Worm (Caenorhabditis elegans) whole organism, L4 larva: ENCODE measurements around the gene B0280.11.

Experiments
- F10B5.3 ChIP-seq: sonication (generic microtip); optimal IDR thresholded peaks from 2 replicates; lab custom pipeline; 2016; ENCODE audit warnings: mild to moderate bottlenecking, missing genetic modification characterization, missing compliant biosample characterization
- F37D6.2 ChIP-seq: sonication (generic microtip); optimal IDR thresholded peaks from 2 replicates; lab custom pipeline; 2016; ENCODE audit warnings: mild to moderate bottlenecking, missing genetic modification characterization, missing compliant biosample characterization
- F49E8.2 ChIP-seq: sonication (generic microtip); optimal IDR thresholded peaks from 2 replicates; lab custom pipeline; 2016; ENCODE audit warnings: missing compliant biosample characterization, mild to moderate bottlenecking, missing genetic modification characterization, borderline replicate concordance
- R02D3.7 ChIP-seq: fragments of 150-350 bp; sonication (generic microtip); optimal IDR thresholded peaks from 3 replicates; lab custom pipeline; 2014; ENCODE audit warnings: missing biosample characterization, missing genetic modification characterization
- T20F7.1 ChIP-seq: fragments of 200-800 bp; sonication (Bioruptor generic); optimal IDR thresholded peaks from 2 replicates; lab custom pipeline; 2018; ENCODE audit warnings: mild to moderate bottlenecking, missing genetic modification characterization, missing compliant biosample characterization
- T26A8.4 ChIP-seq: fragments of 200-800 bp; sonication (Bioruptor generic); IDR thresholded peaks from 2 replicates; pipeline ENCODE4 v1.3.6; 2022; ENCODE audit warnings: missing genetic modification characterization, missing compliant biosample characterization
- Y105C5A.15 ChIP-seq: fragments of 200-800 bp; sonication (Bioruptor generic); IDR thresholded peaks from 2 replicates; pipeline ENCODE4 v1.3.6; 2022; ENCODE audit warnings: missing genetic modification characterization, missing compliant biosample characterization
- Y75B8A.6 ChIP-seq: fragments of 200-800 bp; sonication (Bioruptor generic); IDR thresholded peaks from 2 replicates; pipeline ENCODE4 v1.3.6; 2022; ENCODE audit warnings: missing genetic modification reagents, missing genetic modification characterization, missing compliant biosample characterization
- ZK546.5 ChIP-seq, 2 experiments: sonication (generic microtip); optimal IDR thresholded peaks; 2 replicates each; lab custom pipeline; 2017; ENCODE audit warnings: missing biosample characterization in 2 of 2, missing genetic modification characterization in 2 of 2
- aha-1 ChIP-seq: fragments of 150-350 bp; peaks from one replicate; lab custom pipeline; 2014; ENCODE audit warnings: missing biosample characterization, missing genetic modification characterization
- ama-1 ChIP-seq: fragments of 150-350 bp; optimal IDR thresholded peaks from 2 replicates; lab custom pipeline; 2014; ENCODE audit warnings: inconsistent platforms, mixed read lengths
- ceh-20 ChIP-seq: fragments of 200-800 bp; sonication (Bioruptor generic); IDR thresholded peaks from 2 replicates; pipeline ENCODE4 v1.3.6; 2022; ENCODE audit warnings: missing genetic modification reagents, missing genetic modification characterization, missing compliant biosample characterization
- ceh-28 ChIP-seq: fragments of 150-350 bp; optimal IDR thresholded peaks from 2 replicates; lab custom pipeline; 2014; ENCODE audit warnings: missing biosample characterization, missing genetic modification reagents, missing genetic modification characterization
- ceh-44 ChIP-seq: fragments of 200-800 bp; sonication (Bioruptor generic); IDR thresholded peaks from 2 replicates; pipeline ENCODE4 v1.3.6; 2022; ENCODE audit warnings: missing genetic modification reagents, missing genetic modification characterization, missing compliant biosample characterization
- ceh-62 ChIP-seq: sonication (generic microtip); optimal IDR thresholded peaks from 2 replicates; lab custom pipeline; 2017; ENCODE audit warnings: missing biosample characterization, missing genetic modification characterization
- cey-2 ChIP-seq: sonication (generic microtip); optimal IDR thresholded peaks from 3 replicates; lab custom pipeline; 2017; ENCODE audit warnings: missing genetic modification characterization, mild to moderate bottlenecking, missing compliant biosample characterization, antibody characterized with exemption, borderline replicate concordance; ENCODE audit not compliant: insufficient read depth
- daf-16 ChIP-seq, 3 experiments: sonication (generic microtip); optimal IDR thresholded peaks; 2 replicates each; lab custom pipeline; 2016 to 2017; ENCODE audit warnings: missing genetic modification characterization in 3 of 3, missing genetic modification reagents in 3 of 3, mild to moderate bottlenecking in 2 of 3, missing compliant biosample characterization in 2 of 3, missing biosample characterization in 1 of 3, moderate library complexity in 1 of 3
- daf-19 ChIP-seq: fragments of 200-800 bp; sonication (Bioruptor generic); conservative IDR thresholded peaks from 2 replicates; pipeline ENCODE4 v1.3.6; 2022; ENCODE audit warnings: missing genetic modification characterization, missing compliant biosample characterization
- daf-8 ChIP-seq: fragments of 200-800 bp; sonication (Bioruptor generic); IDR thresholded peaks from 2 replicates; pipeline ENCODE4 v1.3.6; 2022; ENCODE audit warnings: missing genetic modification characterization, missing compliant biosample characterization
- dve-1 ChIP-seq: sonication (generic microtip); optimal IDR thresholded peaks from 2 replicates; lab custom pipeline; 2017; ENCODE audit warnings: antibody characterized with exemption, mild to moderate bottlenecking, missing genetic modification characterization, missing compliant biosample characterization; ENCODE audit not compliant: insufficient read depth
- egl-27 ChIP-seq: sonication (generic microtip); optimal IDR thresholded peaks from 3 replicates; lab custom pipeline; 2017; ENCODE audit warnings: missing biosample characterization, missing genetic modification reagents, missing genetic modification characterization
- hlh-11 ChIP-seq: fragments of 200-800 bp; sonication (Bioruptor generic); optimal IDR thresholded peaks from 2 replicates; lab custom pipeline; 2018; ENCODE audit warnings: mild to moderate bottlenecking, missing genetic modification characterization, missing compliant biosample characterization
- hmg-1.1 ChIP-seq: fragments of 200-800 bp; sonication (Bioruptor generic); IDR thresholded peaks from 2 replicates; pipeline ENCODE4 v1.3.6; 2022; ENCODE audit warnings: missing genetic modification reagents, missing genetic modification characterization, missing compliant biosample characterization
- jun-1 ChIP-seq: fragments of 150-350 bp; optimal IDR thresholded peaks from 2 replicates; lab custom pipeline; 2014; ENCODE audit warnings: missing biosample characterization, missing genetic modification reagents, missing genetic modification characterization
- lin-39 ChIP-seq: fragments of 150-350 bp; optimal IDR thresholded peaks from 2 replicates; lab custom pipeline; 2014; ENCODE audit warnings: missing biosample characterization, missing genetic modification reagents, missing genetic modification characterization
- lir-3 ChIP-seq: sonication (generic microtip); optimal IDR thresholded peaks from 2 replicates; lab custom pipeline; 2016; ENCODE audit warnings: mild to moderate bottlenecking, missing genetic modification characterization, missing compliant biosample characterization
- lsy-2 ChIP-seq, 2 experiments: fragments of 150-350 bp in 1 of 2; sonication (generic microtip) in 1 of 2; optimal IDR thresholded peaks; 2 replicates each; lab custom pipeline; 2014 to 2017; ENCODE audit warnings: missing biosample characterization in 2 of 2, missing genetic modification characterization in 2 of 2
- madf-5 ChIP-seq, 2 experiments: fragments of 200-800 bp; sonication (Bioruptor generic); IDR thresholded peaks; 2 replicates each; pipeline ENCODE4 v1.3.6; 2022; ENCODE audit warnings: missing compliant biosample characterization in 2 of 2, missing genetic modification characterization in 2 of 2
- madf-9 ChIP-seq: fragments of 200-800 bp; sonication (Bioruptor generic); conservative IDR thresholded peaks from 2 replicates; pipeline ENCODE4 v1.3.6; 2022; ENCODE audit warnings: missing genetic modification reagents, missing genetic modification characterization, missing compliant biosample characterization
- mdl-1 ChIP-seq, 2 experiments: fragments of 150-350 bp in 1 of 2; sonication (generic microtip) in 1 of 2; optimal IDR thresholded peaks; 2 replicates each; lab custom pipeline; 2014 to 2017; ENCODE audit warnings: missing biosample characterization in 2 of 2, missing genetic modification characterization in 2 of 2
- mdt-29 ChIP-seq: fragments of 200-800 bp; sonication (Bioruptor generic); IDR thresholded peaks from 2 replicates; pipeline ENCODE4 v1.3.6; 2022; ENCODE audit warnings: missing genetic modification reagents, missing genetic modification characterization, missing compliant biosample characterization
- mep-1 ChIP-seq: fragments of 150-350 bp; sonication (generic microtip); optimal IDR thresholded peaks from 3 replicates; lab custom pipeline; 2014; ENCODE audit warnings: missing biosample characterization, missing genetic modification characterization
- mxl-3 ChIP-seq: fragments of 200-800 bp; sonication (Bioruptor generic); optimal IDR thresholded peaks from 2 replicates; lab custom pipeline; 2018; ENCODE audit warnings: mild to moderate bottlenecking, missing genetic modification characterization, missing compliant biosample characterization
- nhr-10 ChIP-seq: fragments of 150-350 bp; optimal IDR thresholded peaks from 2 replicates; lab custom pipeline; 2014; ENCODE audit warnings: missing biosample characterization, missing genetic modification characterization
- nhr-102 ChIP-seq: sonication (generic microtip); optimal IDR thresholded peaks from 2 replicates; lab custom pipeline; 2016; ENCODE audit warnings: mild to moderate bottlenecking, missing genetic modification characterization, moderate library complexity, missing compliant biosample characterization
- nhr-237 ChIP-seq: sonication (generic microtip); optimal IDR thresholded peaks from 2 replicates; lab custom pipeline; 2017; ENCODE audit warnings: missing biosample characterization, missing genetic modification characterization
- nhr-25 ChIP-seq: sonication (generic microtip); optimal IDR thresholded peaks from 2 replicates; lab custom pipeline; 2017; ENCODE audit warnings: missing genetic modification characterization, mild to moderate bottlenecking, missing compliant biosample characterization, antibody characterized with exemption, moderate library complexity, borderline replicate concordance; ENCODE audit not compliant: insufficient read depth
- nhr-28 ChIP-seq: fragments of 150-350 bp; optimal IDR thresholded peaks from 2 replicates; lab custom pipeline; 2014; ENCODE audit warnings: missing biosample characterization, missing genetic modification characterization
- nhr-41 ChIP-seq: fragments of 200-800 bp; sonication (Bioruptor generic); IDR thresholded peaks from 2 replicates; pipeline ENCODE4 v1.3.6; 2022; ENCODE audit warnings: missing genetic modification reagents, missing genetic modification characterization, missing compliant biosample characterization
- nhr-48 ChIP-seq: sonication (generic microtip); optimal IDR thresholded peaks from 2 replicates; lab custom pipeline; 2016; ENCODE audit warnings: mild to moderate bottlenecking, missing genetic modification characterization, missing compliant biosample characterization
- php-3 ChIP-seq: fragments of 200-800 bp; sonication (Bioruptor generic); IDR thresholded peaks from 2 replicates; pipeline ENCODE4 v1.3.6; 2022; ENCODE audit warnings: missing genetic modification reagents, missing genetic modification characterization, missing compliant biosample characterization
- pqm-1 ChIP-seq: sonication (generic microtip); optimal IDR thresholded peaks from 2 replicates; lab custom pipeline; 2017; ENCODE audit warnings: missing biosample characterization, missing genetic modification characterization
- rbr-2 ChIP-seq: sonication (generic microtip); optimal IDR thresholded peaks from 2 replicates; lab custom pipeline; 2016; ENCODE audit warnings: missing genotype, missing genetic modification characterization, missing compliant biosample characterization
- saeg-2 ChIP-seq: fragments of 200-800 bp; sonication (Bioruptor generic); IDR thresholded peaks from 2 replicates; pipeline ENCODE4 v1.3.6; 2022; ENCODE audit warnings: missing genetic modification reagents, missing genetic modification characterization, missing compliant biosample characterization
- sdz-12 ChIP-seq: fragments of 200-800 bp; sonication (Bioruptor generic); optimal IDR thresholded peaks from 2 replicates; lab custom pipeline; 2018; ENCODE audit warnings: mild to moderate bottlenecking, missing genetic modification characterization, missing compliant biosample characterization
- tag-97 ChIP-seq: fragments of 200-800 bp; sonication (Bioruptor generic); IDR thresholded peaks from 2 replicates; pipeline ENCODE4 v1.3.6; 2022; ENCODE audit warnings: missing genetic modification characterization, missing compliant biosample characterization
- unc-39 ChIP-seq: sonication (generic microtip); optimal IDR thresholded peaks from 2 replicates; lab custom pipeline; 2017; ENCODE audit warnings: missing biosample characterization, missing genetic modification characterization
- zfp-2 ChIP-seq: sonication (generic microtip); optimal IDR thresholded peaks from 2 replicates; lab custom pipeline; 2016; ENCODE audit warnings: mild to moderate bottlenecking, missing genetic modification characterization, missing compliant biosample characterization
- zfp-3 ChIP-seq: fragments of 200-800 bp; sonication (Bioruptor generic); conservative IDR thresholded peaks from 2 replicates; pipeline ENCODE4 v1.3.6; 2022; ENCODE audit warnings: missing genetic modification reagents, missing genetic modification characterization, missing compliant biosample characterization
- ztf-7 ChIP-seq: fragments of 150-350 bp; optimal IDR thresholded peaks from 2 replicates; lab custom pipeline; 2014; ENCODE audit warnings: missing biosample characterization, missing genetic modification characterization

Gene B0280.11

DNA sequence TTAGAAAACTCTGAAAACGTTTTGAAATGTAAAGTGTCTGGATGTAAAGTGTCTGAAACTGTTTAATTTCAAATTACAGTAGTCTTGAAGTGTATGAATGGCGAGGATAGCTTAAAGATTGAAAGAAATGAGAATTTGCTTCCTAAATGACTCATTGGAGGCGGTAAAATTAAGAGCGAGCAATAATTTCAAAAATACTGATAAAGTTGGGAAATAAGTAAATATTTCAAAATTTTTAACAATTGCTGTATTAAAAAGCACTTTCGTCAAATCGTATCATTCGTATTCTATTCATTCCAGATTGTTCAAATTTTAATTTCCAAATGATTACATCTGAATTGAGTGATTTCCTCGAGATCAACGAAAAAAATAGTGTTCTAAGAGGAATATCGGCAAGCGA lies 13.7 kb downstream of the B0280.11 start, which contains the start of gene B0280.2:
Gene B0280.2 (plus strand): TSS at position 301 of the 400 bp plus-strand sequence.
- TF ChIP-seq dve-1 (tag; lab: Kevin White, UChicago) (no peak), tag-97 (no peak), R02D3.7 (no peak), cey-2 (tag; lab: Kevin White, UChicago) (no peak), ceh-20 (GFP tag; lab: Robert Waterston, UW) (no peak), lin-39 (tag; lab: Kevin White, UChicago) (no peak)

DNA sequence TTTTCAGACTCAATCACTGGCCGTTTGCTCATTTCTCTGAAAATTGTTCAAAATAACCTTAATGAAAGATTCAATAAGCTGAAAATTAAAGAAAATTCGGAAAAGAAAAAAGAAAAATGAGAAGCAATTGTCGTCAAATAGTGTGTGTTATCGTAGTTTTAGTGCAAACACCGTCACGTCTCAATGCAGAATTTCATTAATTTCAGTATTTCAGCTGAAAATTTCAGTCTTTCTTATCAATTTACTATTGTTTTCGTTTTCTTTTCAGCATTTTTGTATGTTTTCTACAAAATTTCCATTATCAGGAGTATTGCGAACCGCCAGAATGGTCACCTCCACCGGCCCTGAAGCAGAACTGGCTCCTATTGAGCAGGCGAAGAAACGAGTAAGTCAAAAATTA lies 15.2 kb downstream of the B0280.11 start, which contains the start of the genes B0280.9 and rpia-1:
Gene B0280.9 (minus strand): TSS at position 36 of the 400 bp plus-strand sequence.
Gene rpia-1 (plus strand): TSS at position 269 of the 400 bp plus-strand sequence.
- TF ChIP-seq nhr-25 (tag; lab: Kevin White, UChicago) (no peak), php-3 (GFP tag; lab: Robert Waterston, UW) (no peak), zfp-2 (tag; lab: Kevin White, UChicago) (no peak), aha-1 (tag; lab: Kevin White, UChicago) (peak; percentile 79), T26A8.4 (no peak), madf-9 (no peak), lsy-2 (tag; optimal IDR thresholded peaks at IDR 0.05; lab: Kevin White, UChicago) (peak; percentile 42 to 96), lir-3 (no peak), hlh-11 (tag; lab: Kevin White, UChicago) (peak; percentile 40), hmg-1.1 (GFP tag; lab: Robert Waterston, UW) (no peak), ceh-28 (tag; lab: Kevin White, UChicago) (no peak), sdz-12 (GFP tag; lab: Kevin White, UChicago) (no peak), tag-97 (no peak), nhr-237 (tag; lab: Kevin White, UChicago) (no peak), daf-16 (GFP tag; optimal IDR thresholded peaks at IDR 0.05; lab: Kevin White, UChicago) (no peak), daf-16 (tag; optimal IDR thresholded peaks at IDR 0.05; lab: Kevin White, UChicago) (peak; percentile 72), unc-39 (no peak), F37D6.2 (no peak), Y75B8A.6 (GFP tag; lab: Robert Waterston, UW) (no peak), jun-1 (tag; lab: Kevin White, UChicago) (no peak), nhr-41 (GFP tag; lab: Robert Waterston, UW) (no peak), rbr-2 (tag; lab: Kevin White, UChicago) (no peak), ama-1 (lab: Kevin White, UChicago) (no peak), nhr-48 (tag; lab: Kevin White, UChicago) (no peak), mep-1 (tag; lab: Kevin White, UChicago) (peak; percentile 25), F10B5.3 (tag; lab: Kevin White, UChicago) (no peak), mdt-29 (GFP tag; lab: Robert Waterston, UW) (no peak), nhr-10 (tag; lab: Kevin White, UChicago) (peak; percentile 16), zfp-3 (no peak), daf-19 (GFP tag; lab: Robert Waterston, UW) (no peak), ZK546.5 (tag; optimal IDR thresholded peaks at IDR 0.05; lab: Kevin White, UChicago) (no peak), daf-8 (GFP tag; lab: Robert Waterston, UW) (no peak), ztf-7 (tag; lab: Kevin White, UChicago) (peak; percentile 5), pqm-1 (peak; percentile 23), egl-27 (tag; lab: Kevin White, UChicago) (no peak), Y105C5A.15 (GFP tag; lab: Robert Waterston, UW) (no peak), nhr-28 (tag; lab: Kevin White, UChicago) (peak; percentile 6), mxl-3 (GFP tag; lab: Kevin White, UChicago) (no peak), T20F7.1 (GFP tag; lab: Kevin White, UChicago) (no peak), madf-5 (GFP tag; IDR thresholded peaks at IDR 0.05; lab: Robert Waterston, UW) (no peak), nhr-102 (no peak), ceh-44 (GFP tag; lab: Robert Waterston, UW) (no peak), mdl-1 (tag; optimal IDR thresholded peaks at IDR 0.05; lab: Kevin White, UChicago) (no peak), saeg-2 (GFP tag; lab: Robert Waterston, UW) (no peak), ceh-62 (no peak), F49E8.2 (tag; lab: Kevin White, UChicago) (no peak)
